Worm (Caenorhabditis elegans): ENCODE results near the gene Y41C4A.12.

DNA sequence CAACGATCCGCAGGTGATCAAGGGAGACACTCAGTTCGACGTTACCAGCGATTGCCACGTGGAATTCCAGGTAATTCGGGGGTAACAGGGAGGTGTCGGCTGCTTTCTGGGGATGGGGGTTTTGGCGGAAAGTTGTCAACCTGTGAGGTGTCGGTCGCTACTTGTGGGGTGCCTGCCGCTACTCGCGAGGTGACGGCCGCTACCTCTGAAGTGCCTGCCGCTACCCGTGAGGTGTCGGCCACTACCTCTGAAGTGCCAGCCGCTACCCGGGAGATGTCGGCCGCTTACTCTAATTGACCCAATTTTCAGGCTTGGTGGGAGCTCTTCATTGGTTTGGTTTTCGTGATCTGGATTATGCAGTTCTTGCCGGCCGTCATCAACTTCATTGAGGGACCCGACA is 4.4 kb upstream of the Y41C4A.12 start:
- TF ChIP-seq ama-1 (optimal IDR thresholded peaks at IDR 0.05) (no peak), dmd-4 (tag; optimal IDR thresholded peaks at IDR 0.05; ENCODE audit: borderline replicate concordance) (no peak), pqm-1 (tag; optimal IDR thresholded peaks at IDR 0.05) (no peak), ceh-24 (tag; optimal IDR thresholded peaks at IDR 0.05) (no peak)

All from whole organism, late embryonic.